Worm (Caenorhabditis elegans) whole organism, L4/young adult: ENCODE measurements around the gene R09H3.3.
"Not testable (repeated sequence)": the region's sequence is repeated elsewhere in the genome, so short reads cannot be mapped to it uniquely, and the experiment has no call there.

ENCODE experiments used
- W03F9.2 ChIP-seq: fragments of 150-350 bp; optimal IDR thresholded peaks from 2 replicates; lab custom pipeline; 2014; ENCODE audit warnings: missing biosample characterization, missing genetic modification characterization
- dao-5 ChIP-seq: sonication (generic microtip); optimal IDR thresholded peaks from 2 replicates; lab custom pipeline; 2016; ENCODE audit warnings: missing genotype, missing genetic modification characterization, moderate library complexity, missing compliant biosample characterization

ce11 chrX:1696879-1697278 lies 28.2 kb upstream of the R09H3.3 start, which contains the start of gene C36C9.4:
- TF ChIP-seq W03F9.2; dao-5 (tag; lab: Kevin White, UChicago): not testable (repeated sequence)
